Fruit fly (Drosophila melanogaster) whole organism, embryonic: ENCODE measurements around the gene Mdh2.

ENCODE experiments used
- Atf6 ChIP-seq: fragments of 200-800 bp; sonication (Bioruptor generic); IDR thresholded peaks from 2 replicates; pipeline ENCODE4 v1.3.6; 2022; ENCODE audit warnings: missing biosample characterization, missing genetic modification characterization
- CG10267 ChIP-seq: fragments of 200-800 bp; sonication (Bioruptor generic); optimal IDR thresholded peaks from 2 replicates; lab custom pipeline; 2018; ENCODE audit warnings: missing biosample characterization, mild to moderate bottlenecking, missing genetic modification characterization, moderate library complexity
- CG10274 ChIP-seq: fragments of 200-800 bp; sonication (Bioruptor generic); optimal IDR thresholded peaks from 3 replicates; lab custom pipeline; 2017; ENCODE audit warnings: missing biosample characterization, mild to moderate bottlenecking, missing genetic modification characterization
- CG11398 ChIP-seq: fragments of 200-800 bp; sonication (Bioruptor generic); optimal IDR thresholded peaks from 2 replicates; lab custom pipeline; 2016; ENCODE audit warnings: missing biosample characterization, missing genetic modification characterization
- CG1233 ChIP-seq: fragments of 200-800 bp; sonication (Bioruptor generic); optimal IDR thresholded peaks from 4 replicates; lab custom pipeline; 2018; ENCODE audit warnings: missing biosample characterization, mild to moderate bottlenecking, missing genetic modification characterization
- CG14710 ChIP-seq: fragments of 200-800 bp; sonication (Bioruptor generic); optimal IDR thresholded peaks from 3 replicates; lab custom pipeline; 2019; ENCODE audit warnings: missing biosample characterization, mild to moderate bottlenecking, missing genetic modification characterization, moderate library complexity
- CG18619 ChIP-seq: fragments of 200-800 bp; sonication (Bioruptor generic); optimal IDR thresholded peaks from 3 replicates; lab custom pipeline; 2017; ENCODE audit warnings: missing biosample characterization, mild to moderate bottlenecking, missing genetic modification characterization
- CG2202 ChIP-seq: fragments of 200-800 bp; sonication (Bioruptor generic); optimal IDR thresholded peaks from 2 replicates; lab custom pipeline; 2018; ENCODE audit warnings: missing biosample characterization, mild to moderate bottlenecking, missing genetic modification characterization
- CG32772 ChIP-seq: fragments of 200-800 bp; sonication (Bioruptor generic); IDR thresholded peaks from 2 replicates; pipeline ENCODE4 v1.3.6; 2022; ENCODE audit warnings: missing biosample characterization, missing genetic modification characterization
- CG6813 ChIP-seq: fragments of 200-800 bp; sonication (Bioruptor generic); optimal IDR thresholded peaks from 2 replicates; lab custom pipeline; 2017; ENCODE audit warnings: missing biosample characterization, missing genetic modification characterization, mild to moderate bottlenecking, moderate library complexity, missing genetic modification reagents
- CG7839 ChIP-seq: fragments of 200-800 bp; sonication (Bioruptor generic); optimal IDR thresholded peaks from 3 replicates; lab custom pipeline; 2018; ENCODE audit warnings: missing biosample characterization, mild to moderate bottlenecking, missing genetic modification characterization, moderate library complexity
- CG7987 ChIP-seq: fragments of 200-800 bp; sonication (Bioruptor generic); optimal IDR thresholded peaks from 2 replicates; lab custom pipeline; 2018; ENCODE audit warnings: missing biosample characterization, mild to moderate bottlenecking, missing genetic modification characterization, moderate library complexity
- CG8290 ChIP-seq, 3 experiments: fragments of 200-800 bp; sonication (Bioruptor generic); optimal IDR thresholded peaks; 2 replicates each; lab custom pipeline; 2016 to 2019; ENCODE audit warnings: missing biosample characterization in 3 of 3, missing genetic modification characterization in 3 of 3, mild to moderate bottlenecking in 2 of 3, moderate library complexity in 1 of 3
- CG9876 ChIP-seq: fragments of 200-800 bp; sonication (Bioruptor generic); optimal IDR thresholded peaks from 2 replicates; lab custom pipeline; 2016; ENCODE audit warnings: missing biosample characterization, missing genetic modification characterization
- E2f1 ChIP-seq: fragments of 200-800 bp; sonication (Bioruptor generic); IDR thresholded peaks from 2 replicates; pipeline ENCODE4 v1.3.6; 2022; ENCODE audit warnings: missing biosample characterization, missing genetic modification characterization
- HLH3B ChIP-seq: fragments of 200-800 bp; sonication (Bioruptor generic); IDR thresholded peaks from 2 replicates; pipeline ENCODE4 v1.3.6; 2022; ENCODE audit warnings: missing biosample characterization, missing genetic modification characterization
- Kr ChIP-seq: fragments of 200-800 bp; sonication (Bioruptor generic); optimal IDR thresholded peaks from 2 replicates; lab custom pipeline; 2017; ENCODE audit warnings: missing biosample characterization, mild to moderate bottlenecking, missing genetic modification characterization
- Med ChIP-seq: fragments of 200-800 bp; sonication (Bioruptor generic); peaks from one replicate; lab custom pipeline; 2016; ENCODE audit warnings: missing biosample characterization, missing genetic modification characterization, mild to moderate bottlenecking, inconsistent platforms, moderate library complexity
- Nf-YC ChIP-seq: fragments of 200-800 bp; optimal IDR thresholded peaks from 3 replicates; lab custom pipeline; 2019; ENCODE audit warnings: missing biosample characterization, mild to moderate bottlenecking, missing genetic modification characterization, moderate library complexity
- Pdp1 ChIP-seq, 2 experiments: fragments of 200-800 bp; sonication (Bioruptor generic); optimal IDR thresholded peaks; 3 replicates each; lab custom pipeline; 2016; ENCODE audit warnings: missing biosample characterization in 2 of 2, missing genetic modification characterization in 2 of 2, mild to moderate bottlenecking in 1 of 2, moderate library complexity in 1 of 2
- Scr ChIP-seq: fragments of 200-800 bp; sonication (Bioruptor generic); IDR thresholded peaks from 2 replicates; pipeline ENCODE4 v1.3.6; 2022; ENCODE audit warnings: missing biosample characterization, missing genetic modification characterization; ENCODE audit not compliant: partially characterized antibody
- Sox100B ChIP-seq: fragments of 200-800 bp; sonication (Bioruptor generic); optimal IDR thresholded peaks from 3 replicates; lab custom pipeline; 2018; ENCODE audit warnings: missing biosample characterization, mild to moderate bottlenecking, missing genetic modification characterization
- abd-A ChIP-seq: fragments of 200-800 bp; sonication (Bioruptor generic); optimal IDR thresholded peaks from 3 replicates; lab custom pipeline; 2019; ENCODE audit warnings: missing biosample characterization, mild to moderate bottlenecking, missing genetic modification characterization, moderate library complexity
- ara ChIP-seq: fragments of 200-800 bp; sonication (Bioruptor generic); IDR thresholded peaks from 2 replicates; pipeline ENCODE4 v1.3.6; 2022; ENCODE audit warnings: missing biosample characterization, missing genetic modification characterization
- az2 ChIP-seq: fragments of 200-800 bp; sonication (Bioruptor generic); optimal IDR thresholded peaks from 3 replicates; lab custom pipeline; 2016; ENCODE audit warnings: missing biosample characterization, missing genetic modification characterization
- bab2 ChIP-seq: fragments of 200-800 bp; sonication (Bioruptor generic); optimal IDR thresholded peaks from 2 replicates; lab custom pipeline; 2016; ENCODE audit warnings: missing biosample characterization, missing genetic modification characterization
- bowl ChIP-seq: fragments of 200-800 bp; sonication (Bioruptor generic); IDR thresholded peaks from 2 replicates; pipeline ENCODE4 v1.3.6; 2022; ENCODE audit warnings: missing biosample characterization, missing genetic modification characterization
- chinmo ChIP-seq: fragments of 200-800 bp; sonication (Bioruptor generic); IDR thresholded peaks from 4 replicates; pipeline ENCODE4 v1.3.6; 2022; ENCODE audit warnings: missing biosample characterization, missing genetic modification characterization; ENCODE audit not compliant: partially characterized antibody
- chm ChIP-seq: fragments of 200-800 bp; sonication (Bioruptor generic); IDR thresholded peaks from 2 replicates; pipeline ENCODE4 v1.3.6; 2022; ENCODE audit warnings: missing biosample characterization, missing genetic modification characterization
- da ChIP-seq: fragments of 200-800 bp; sonication (Bioruptor generic); optimal IDR thresholded peaks from 2 replicates; lab custom pipeline; 2016; ENCODE audit warnings: missing biosample characterization, missing genetic modification characterization
- dpn ChIP-seq, 2 experiments: fragments of 200-800 bp; sonication (Bioruptor generic); optimal IDR thresholded peaks; 3 replicates each; lab custom pipeline; 2016; ENCODE audit warnings: missing biosample characterization in 2 of 2, missing genetic modification characterization in 2 of 2
- gcm ChIP-seq: fragments of 200-800 bp; sonication (Bioruptor generic); optimal IDR thresholded peaks from 2 replicates; lab custom pipeline; 2019; ENCODE audit warnings: missing biosample characterization, mild to moderate bottlenecking, missing genetic modification characterization, moderate library complexity
- gfzf ChIP-seq: fragments of 200-800 bp; sonication (Bioruptor generic); optimal IDR thresholded peaks from 2 replicates; lab custom pipeline; 2016; ENCODE audit warnings: missing biosample characterization, mild to moderate bottlenecking, missing genetic modification characterization, moderate library complexity
- gsb-n ChIP-seq: fragments of 200-800 bp; sonication (Bioruptor generic); optimal IDR thresholded peaks from 3 replicates; lab custom pipeline; 2018; ENCODE audit warnings: missing biosample characterization, mild to moderate bottlenecking, missing genetic modification characterization
- hkb ChIP-seq, 2 experiments: fragments of 200-800 bp in 1 of 2; fragments of >200 bp in 1 of 2; sonication (Bioruptor generic) in 1 of 2; IDR thresholded peaks in 1 of 2; optimal IDR thresholded peaks in 1 of 2; 2 replicates each; pipeline versions ENCODE4 v1.3.6 to Lab custom; 2017 to 2022; ENCODE audit warnings: missing biosample characterization in 1 of 2, missing genetic modification characterization in 1 of 2
- hth ChIP-seq: fragments of >200 bp; optimal IDR thresholded peaks from 2 replicates; lab custom pipeline; 2017; ENCODE audit warnings: inconsistent platforms
- inv ChIP-seq: fragments of 200-800 bp; sonication (Bioruptor generic); IDR thresholded peaks from 2 replicates; pipeline ENCODE4 v1.3.6; 2022; ENCODE audit warnings: missing biosample characterization, missing genetic modification characterization; ENCODE audit not compliant: partially characterized antibody
- jing ChIP-seq: fragments of 200-800 bp; sonication (Bioruptor generic); optimal IDR thresholded peaks from 2 replicates; lab custom pipeline; 2018; ENCODE audit warnings: missing biosample characterization, mild to moderate bottlenecking, missing genetic modification characterization
- klu ChIP-seq: fragments of 200-800 bp; sonication (Bioruptor generic); IDR thresholded peaks from 2 replicates; pipeline ENCODE4 v1.3.6; 2022; ENCODE audit warnings: missing biosample characterization, missing genetic modification characterization
- oc ChIP-seq: fragments of 200-800 bp; sonication (Bioruptor generic); optimal IDR thresholded peaks from 2 replicates; lab custom pipeline; 2018; ENCODE audit warnings: missing biosample characterization, mild to moderate bottlenecking, missing genetic modification characterization, moderate library complexity
- org-1 ChIP-seq: fragments of 200-800 bp; sonication (Bioruptor generic); optimal IDR thresholded peaks from 2 replicates; lab custom pipeline; 2017; ENCODE audit warnings: missing biosample characterization, missing genetic modification characterization
- phol ChIP-seq: fragments of 200-800 bp; sonication (Bioruptor generic); optimal IDR thresholded peaks from 3 replicates; lab custom pipeline; 2018; ENCODE audit warnings: missing biosample characterization, mild to moderate bottlenecking, missing genetic modification characterization, moderate library complexity
- prd ChIP-seq, 3 experiments: fragments of >200 bp in 2 of 3; fragments of 200-800 bp in 1 of 3; sonication (Bioruptor generic) in 1 of 3; optimal IDR thresholded peaks in 2 of 3; IDR thresholded peaks in 1 of 3; 2 replicates in 2 of 3; 3 replicates in 1 of 3; pipeline versions ENCODE4 v1.3.6 to Lab custom; 2017 to 2022; ENCODE audit warnings: missing biosample characterization in 1 of 3, missing genetic modification characterization in 1 of 3
- sima ChIP-seq: fragments of 200-800 bp; sonication (Bioruptor generic); optimal IDR thresholded peaks from 2 replicates; lab custom pipeline; 2016; ENCODE audit warnings: missing biosample characterization, missing genetic modification characterization
- slp2 ChIP-seq: fragments of 200-800 bp; sonication (Bioruptor generic); optimal IDR thresholded peaks from 2 replicates; lab custom pipeline; 2016; ENCODE audit warnings: missing biosample characterization, missing genetic modification characterization
- stc ChIP-seq: fragments of 200-800 bp; sonication (Bioruptor generic); IDR thresholded peaks from 2 replicates; pipeline ENCODE4 v1.3.6; 2022; ENCODE audit warnings: missing biosample characterization, missing genetic modification characterization
- tup ChIP-seq: fragments of 200-800 bp; sonication (Bioruptor generic); optimal IDR thresholded peaks from 2 replicates; lab custom pipeline; 2016; ENCODE audit warnings: missing biosample characterization, mild to moderate bottlenecking, missing genetic modification characterization, moderate library complexity
- usp ChIP-seq: fragments of >200 bp; optimal IDR thresholded peaks from 2 replicates; lab custom pipeline; 2017; ENCODE audit warnings: missing biosample characterization, missing genetic modification characterization
- z ChIP-seq: fragments of 200-800 bp; sonication (Bioruptor generic); IDR thresholded peaks from 3 replicates; pipeline ENCODE4 v1.3.6; 2022; ENCODE audit warnings: missing biosample characterization, missing genetic modification characterization

Gene Mdh2

DNA sequence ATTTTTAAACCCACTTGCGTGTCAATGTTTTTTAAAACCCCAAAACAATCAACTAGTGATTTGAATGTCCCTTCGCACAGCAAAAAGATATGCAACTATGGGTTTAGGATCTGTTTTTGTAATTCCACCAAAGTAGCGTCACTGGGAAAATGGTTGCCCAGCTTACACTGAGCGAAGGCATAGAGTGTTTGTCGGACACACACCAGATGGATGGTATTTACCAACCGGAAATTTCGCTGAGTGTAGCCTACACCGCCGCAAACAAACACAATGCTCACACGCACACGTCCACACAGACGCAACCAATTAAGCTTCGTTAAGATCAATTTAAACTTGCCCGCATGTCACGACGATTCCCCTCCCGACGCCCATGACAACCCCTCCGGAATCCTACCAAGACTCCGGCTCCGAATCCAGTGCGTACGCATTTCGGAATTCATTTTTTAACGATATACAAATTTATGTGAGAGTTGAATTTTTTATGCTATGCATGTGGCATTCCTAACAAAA, 2.6 kb downstream of the Mdh2 start (continued):
- TF ChIP-seq gcm (GFP tag; lab: Kevin White, UChicago) (peak; percentile 70), org-1 (no peak), Pdp1 (GFP tag; optimal IDR thresholded peaks at IDR 0.05; lab: Kevin White, UChicago) (no peak), CG32772 (GFP tag; lab: Robert Waterston, UW) (no peak), dpn (GFP tag; optimal IDR thresholded peaks at IDR 0.05; lab: Kevin White, UChicago) (no peak), bowl (GFP tag; lab: Robert Waterston, UW) (0 out of 2 replicates have a peak, but pooled peaks have one; percentile 20), Med (peak; percentile 56), CG7839 (no peak), inv (GFP tag; lab: Robert Waterston, UW) (no peak), Nf-YC (no peak), abd-A (tag; lab: Kevin White, UChicago) (no peak), tup (GFP tag; lab: Kevin White, UChicago) (no peak), gfzf (GFP tag; lab: Kevin White, UChicago) (no peak), CG8290 (GFP tag; optimal IDR thresholded peaks at IDR 0.05; lab: Kevin White, UChicago) (no peak), CG8290 (tag; optimal IDR thresholded peaks at IDR 0.05; lab: Kevin White, UChicago) (no peak), gsb-n (tag; lab: Kevin White, UChicago) (no peak), slp2 (GFP tag; lab: Kevin White, UChicago) (no peak), klu (GFP tag; lab: Robert Waterston, UW) (no peak), CG10274 (GFP tag; lab: Kevin White, UChicago) (no peak), jing (GFP tag; lab: Kevin White, UChicago) (no peak), da (no peak), usp (GFP tag; lab: Kevin White, UChicago) (no peak), chinmo (GFP tag; lab: Robert Waterston, UW) (no peak), CG14710 (no peak), prd (optimal IDR thresholded peaks at IDR 0.05; lab: Kevin White, UChicago) (no peak), prd (GFP tag; IDR thresholded peaks at IDR 0.05; lab: Robert Waterston, UW) (0 out of 3 replicates have a peak, but pooled peaks have one; percentile 31), CG10267 (tag; lab: Kevin White, UChicago) (no peak), E2f1 (GFP tag; lab: Robert Waterston, UW) (no peak), sima (no peak), CG1233 (no peak), Sox100B (no peak), stc (GFP tag; lab: Robert Waterston, UW) (no peak), Atf6 (GFP tag; lab: Robert Waterston, UW) (peak; percentile 45; the same call in 1 of the 2 replicates), Scr (GFP tag; lab: Robert Waterston, UW) (no peak), HLH3B (GFP tag; lab: Robert Waterston, UW) (0 out of 2 replicates have a peak, but pooled peaks have one; percentile 21), az2 (GFP tag; lab: Kevin White, UChicago) (no peak), hth (lab: Kevin White, UChicago) (no peak), CG2202 (no peak), ara (GFP tag; lab: Robert Waterston, UW) (no peak), CG18619 (GFP tag; lab: Kevin White, UChicago) (no peak), z (GFP tag; lab: Robert Waterston, UW) (no peak), CG9876 (GFP tag; lab: Kevin White, UChicago) (no peak), oc (tag; lab: Kevin White, UChicago) (no peak), CG6813 (GFP tag; lab: Kevin White, UChicago) (no peak), phol (tag; lab: Kevin White, UChicago) (no peak), Kr (GFP tag; lab: Kevin White, UChicago) (no peak), CG7987 (GFP tag; lab: Kevin White, UChicago) (no peak), chm (peak; percentile 10; the same call in 1 of the 2 replicates), CG11398 (GFP tag; lab: Kevin White, UChicago) (no peak), bab2 (no peak), hkb (optimal IDR thresholded peaks at IDR 0.05; lab: Kevin White, UChicago) (no peak), hkb (GFP tag; IDR thresholded peaks at IDR 0.05; lab: Robert Waterston, UW) (no peak)
